Worm (Caenorhabditis elegans): ENCODE results near the gene T28C6.3.
A peak's percentile ranks its signal among the peaks of the same experiment; 100 is the strongest.

Gene T28C6.3

ce11 chrIV:8830591-8830990 lies 10.4 kb downstream of the T28C6.3 start, which contains the start of gene T28C6.8:
Gene T28C6.8, minus strand, starts transcription at chrIV:8830727.
- TF ChIP-seq hmg-11 (tag; optimal IDR thresholded peaks at IDR 0.05), result no peak
- no peak for TF ChIP-seq nfya-1 (tag; optimal IDR thresholded peaks at IDR 0.05; ENCODE audit: insufficient read depth)
- TF ChIP-seq egl-27 (tag; optimal IDR thresholded peaks at IDR 0.05), result no peak
- TF ChIP-seq ZK546.5 (tag; optimal IDR thresholded peaks at IDR 0.05), result no peak
- TF ChIP-seq nhr-28 (tag; optimal IDR thresholded peaks at IDR 0.05), result no peak
- no peak for TF ChIP-seq unc-39 (tag; optimal IDR thresholded peaks at IDR 0.05)
- TF ChIP-seq unc-62 (GFP tag; optimal IDR thresholded peaks at IDR 0.05), result no peak
- TF ChIP-seq nhr-12 (tag; optimal IDR thresholded peaks at IDR 0.05), result no peak
- TF ChIP-seq nhr-43 (tag; optimal IDR thresholded peaks at IDR 0.05; ENCODE audit: poor library complexity, severe bottlenecking), result no peak
- peak; percentile 88 for TF ChIP-seq pqm-1 (tag; optimal IDR thresholded peaks at IDR 0.05)
- no peak for TF ChIP-seq ceh-16 (tag; optimal IDR thresholded peaks at IDR 0.05)
- no peak for TF ChIP-seq jun-1 (tag; optimal IDR thresholded peaks at IDR 0.05)
- TF ChIP-seq ceh-9 (tag; optimal IDR thresholded peaks at IDR 0.05), result no peak
- no peak for TF ChIP-seq elt-1 (tag; optimal IDR thresholded peaks at IDR 0.05)
- TF ChIP-seq elt-3 (tag; optimal IDR thresholded peaks at IDR 0.05), result no peak
- peak; percentile 21 for TF ChIP-seq nhr-23 (tag; optimal IDR thresholded peaks at IDR 0.05)
- peak; percentile 45 for TF ChIP-seq elt-2 (tag; optimal IDR thresholded peaks at IDR 0.05)
- TF ChIP-seq eor-1 (tag; optimal IDR thresholded peaks at IDR 0.05), result no peak
- TF ChIP-seq snpc-4 (tag; optimal IDR thresholded peaks at IDR 0.05), result no peak
- peak; percentile 38 for TF ChIP-seq ceh-28 (tag; optimal IDR thresholded peaks at IDR 0.05)
- no peak for TF ChIP-seq fkh-10 (GFP tag; optimal IDR thresholded peaks at IDR 0.05)
- TF ChIP-seq nhr-237 (tag; optimal IDR thresholded peaks at IDR 0.05), result no peak
- peak; percentile 7 for TF ChIP-seq R02D3.7 (tag; optimal IDR thresholded peaks at IDR 0.05)
- no peak for TF ChIP-seq ama-1 (optimal IDR thresholded peaks at IDR 0.05)
- TF ChIP-seq ceh-82 (tag; optimal IDR thresholded peaks at IDR 0.05), result no peak
- TF ChIP-seq lsy-12 (tag; optimal IDR thresholded peaks at IDR 0.05), result no peak
- TF ChIP-seq tbx-2 (tag; optimal IDR thresholded peaks at IDR 0.05), result no peak
- TF ChIP-seq pha-4 (tag; optimal IDR thresholded peaks at IDR 0.05), result peak; percentile 89
- TF ChIP-seq lin-39 (tag; optimal IDR thresholded peaks at IDR 0.05), result no peak
- no peak for TF ChIP-seq egl-5 (tag; optimal IDR thresholded peaks at IDR 0.05)
- no peak for TF ChIP-seq ztf-4 (tag; optimal IDR thresholded peaks at IDR 0.05)
- TF ChIP-seq daf-12 (tag; optimal IDR thresholded peaks at IDR 0.05), result no peak
- TF ChIP-seq fkh-2 (tag; optimal IDR thresholded peaks at IDR 0.05), result no peak
- TF ChIP-seq mdl-1 (tag; optimal IDR thresholded peaks at IDR 0.05), result no peak
- TF ChIP-seq aly-2 (tag; optimal IDR thresholded peaks at IDR 0.05), result no peak
- TF ChIP-seq nhr-76 (tag; optimal IDR thresholded peaks at IDR 0.05), result no peak
- no peak for TF ChIP-seq nhr-67 (tag; optimal IDR thresholded peaks at IDR 0.05)
- TF ChIP-seq fos-1 (tag; optimal IDR thresholded peaks at IDR 0.05), result no peak
- peak; percentile 66 for TF ChIP-seq nhr-25 (tag; optimal IDR thresholded peaks at IDR 0.05)
- no peak for TF ChIP-seq zag-1 (tag; optimal IDR thresholded peaks at IDR 0.05)
- no peak for TF ChIP-seq nhr-11 (tag; optimal IDR thresholded peaks at IDR 0.05)
- TF ChIP-seq sea-2 (GFP tag; optimal IDR thresholded peaks at IDR 0.05), result no peak
- TF ChIP-seq nhr-77 (tag; optimal IDR thresholded peaks at IDR 0.05), result no peak
- no peak for TF ChIP-seq ztf-11 (tag; optimal IDR thresholded peaks at IDR 0.05)
- TF ChIP-seq mml-1 (tag; optimal IDR thresholded peaks at IDR 0.05), result no peak
- peak; percentile 1 for TF ChIP-seq lin-15B (tag; optimal IDR thresholded peaks at IDR 0.05)
- no peak for TF ChIP-seq skn-1 (tag; optimal IDR thresholded peaks at IDR 0.05)
